Worm (Caenorhabditis elegans): ENCODE measurements around the gene lin-49.

- TF ChIP-seq nhr-10 (tag; optimal IDR thresholded peaks at IDR 0.05) (no peak), nhr-6 (tag; optimal IDR thresholded peaks at IDR 0.05) (no peak), lin-11 (tag; optimal IDR thresholded peaks at IDR 0.05) (no peak), ama-1 (optimal IDR thresholded peaks at IDR 0.05) (no peak)
These were observed 17.6 kb upstream of the lin-49 start, which contains the start of gene Y59H11AR.10 for ce11 chrIV:8602877-8603276.

Data from whole organism, L2 larva.